Fruit fly (Drosophila melanogaster): ENCODE results near the gene Gdi.

dm6 chr2L:9445753-9446152 lies 48.9 kb downstream of the Gdi start:
- TF ChIP-seq CG8478 (optimal IDR thresholded peaks at IDR 0.05) (no peak), CTCF (optimal IDR thresholded peaks at IDR 0.05) (no peak)

Measured in S2 (cell line).